Worm (Caenorhabditis elegans): ENCODE measurements around the gene nphp-4.

nphp-4 gene

DNA sequence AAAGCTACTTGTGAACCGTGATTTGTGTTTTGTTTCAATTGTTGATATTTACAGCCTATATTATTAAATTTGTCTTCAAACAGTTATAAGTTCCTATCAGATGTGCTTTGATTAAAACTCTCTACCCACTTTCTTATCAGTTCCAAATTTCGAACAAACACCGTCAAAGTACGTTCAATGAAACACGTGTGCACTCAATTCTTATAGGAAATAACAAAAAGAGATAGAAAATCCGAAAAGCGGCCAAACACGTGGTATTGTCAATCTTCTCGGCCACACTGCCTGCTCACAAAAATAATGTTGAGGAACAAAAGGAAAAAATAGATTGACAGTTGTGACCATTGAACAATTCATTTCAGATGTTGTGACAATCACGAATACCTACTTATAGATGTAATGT lies 42.4 kb upstream of the nphp-4 start (continued):
- TF ChIP-seq unc-62 (GFP tag; optimal IDR thresholded peaks at IDR 0.05 in 1 of 2) (peak in 1 of 2 experiments; percentile 94), unc-62 (tag; optimal IDR thresholded peaks at IDR 0.05) (no peak), daf-8 (GFP tag; IDR thresholded peaks at IDR 0.05) (no peak), lsy-2 (tag; optimal IDR thresholded peaks at IDR 0.05) (peak; percentile 44 to 66), R02D3.7 (tag; optimal IDR thresholded peaks at IDR 0.05) (no peak), fkh-10 (GFP tag; optimal IDR thresholded peaks at IDR 0.05) (no peak), nhr-102 (tag; optimal IDR thresholded peaks at IDR 0.05) (peak; percentile 42), duxl-1 (tag; optimal IDR thresholded peaks at IDR 0.05; ENCODE audit: poor library complexity) (no peak), egl-27 (tag; optimal IDR thresholded peaks at IDR 0.05) (no peak), mep-1 (tag; optimal IDR thresholded peaks at IDR 0.05) (peak; percentile 25), ceh-32 (tag; optimal IDR thresholded peaks at IDR 0.05; ENCODE audit: poor library complexity) (no peak), ceh-20 (GFP tag; IDR thresholded peaks at IDR 0.05) (no peak), ztf-7 (tag; optimal IDR thresholded peaks at IDR 0.05) (no peak), lin-15B (tag; optimal IDR thresholded peaks at IDR 0.05) (no peak), lim-7 (GFP tag; IDR thresholded peaks at IDR 0.05) (no peak), ceh-28 (tag; optimal IDR thresholded peaks at IDR 0.05) (no peak), lin-39 (tag; optimal IDR thresholded peaks at IDR 0.05) (no peak), ztf-11 (tag; optimal IDR thresholded peaks at IDR 0.05) (no peak), set-16 (GFP tag; IDR thresholded peaks at IDR 0.05) (no peak), zfp-2 (tag; optimal IDR thresholded peaks at IDR 0.05) (no peak), zip-2 (tag; optimal IDR thresholded peaks at IDR 0.05) (no peak), dmd-9 (GFP tag; IDR thresholded peaks at IDR 0.05) (no peak), zfp-3 (GFP tag; conservative IDR thresholded peaks at IDR 0.05) (0 out of 2 replicates have a peak, but pooled peaks have one; percentile 23), ama-1 (optimal IDR thresholded peaks at IDR 0.05) (no peak), vab-7 (GFP tag; IDR thresholded peaks at IDR 0.05) (no peak), ZK337.2 (GFP tag; IDR thresholded peaks at IDR 0.05) (no peak), dmd-8 (GFP tag; IDR thresholded peaks at IDR 0.05) (no peak), daf-12 (tag; optimal IDR thresholded peaks at IDR 0.05) (no peak), ctbp-1 (GFP tag; IDR thresholded peaks at IDR 0.05) (no peak), madf-5 (GFP tag; IDR thresholded peaks at IDR 0.05) (no peak), nhr-25 (tag; optimal IDR thresholded peaks at IDR 0.05; ENCODE audit: borderline replicate concordance, insufficient read depth) (no peak), Y105C5A.15 (GFP tag; IDR thresholded peaks at IDR 0.05) (no peak), F26F4.8 (GFP tag; conservative IDR thresholded peaks at IDR 0.05) (no peak), ceh-82 (tag; optimal IDR thresholded peaks at IDR 0.05) (no peak), mxl-2 (GFP tag; conservative IDR thresholded peaks at IDR 0.05) (no peak), jun-1 (tag; optimal IDR thresholded peaks at IDR 0.05) (no peak), tag-97 (GFP tag; IDR thresholded peaks at IDR 0.05) (no peak), F37D6.2 (tag; optimal IDR thresholded peaks at IDR 0.05) (no peak), nhr-28 (tag; optimal IDR thresholded peaks at IDR 0.05) (peak; percentile 85), tra-1 (GFP tag; IDR thresholded peaks at IDR 0.05) (0 out of 2 replicates have a peak, but pooled peaks have one; percentile 28), egl-43 (GFP tag; IDR thresholded peaks at IDR 0.05) (no peak), spr-1 (tag; optimal IDR thresholded peaks at IDR 0.05) (no peak), fos-1 (tag; optimal IDR thresholded peaks at IDR 0.05) (no peak), nhr-41 (GFP tag; IDR thresholded peaks at IDR 0.05) (no peak), php-3 (GFP tag; IDR thresholded peaks at IDR 0.05) (no peak), cey-2 (tag; optimal IDR thresholded peaks at IDR 0.05; ENCODE audit: borderline replicate concordance, insufficient read depth) (no peak), nhr-237 (tag; optimal IDR thresholded peaks at IDR 0.05) (no peak), nhr-10 (tag; optimal IDR thresholded peaks at IDR 0.05) (peak; percentile 73), mdl-1 (tag; optimal IDR thresholded peaks at IDR 0.05) (peak in 1 of 2 experiments; percentile 93), nhr-111 (GFP tag; optimal IDR thresholded peaks at IDR 0.05) (no peak), skn-1 (tag; optimal IDR thresholded peaks at IDR 0.05) (no peak), mdt-29 (GFP tag; IDR thresholded peaks at IDR 0.05) (peak; percentile 75; the same call in 1 of the 2 replicates), zag-1 (tag; optimal IDR thresholded peaks at IDR 0.05) (no peak)
